Worm (Caenorhabditis elegans) whole organism, L4/young adult: ENCODE data around the gene phy-4.

Experiments
- W03F9.2 ChIP-seq: fragments of 150-350 bp; optimal IDR thresholded peaks from 2 replicates; lab custom pipeline; 2014; ENCODE audit warnings: missing biosample characterization, missing genetic modification characterization
- dao-5 ChIP-seq: sonication (generic microtip); optimal IDR thresholded peaks from 2 replicates; lab custom pipeline; 2016; ENCODE audit warnings: missing genotype, missing genetic modification characterization, moderate library complexity, missing compliant biosample characterization
- him-1 ChIP-seq: sonication (generic microtip); optimal IDR thresholded peaks from 2 replicates; lab custom pipeline; 2016; ENCODE audit warnings: missing genotype, missing genetic modification reagents, missing genetic modification characterization, missing compliant biosample characterization

Gene phy-4

DNA sequence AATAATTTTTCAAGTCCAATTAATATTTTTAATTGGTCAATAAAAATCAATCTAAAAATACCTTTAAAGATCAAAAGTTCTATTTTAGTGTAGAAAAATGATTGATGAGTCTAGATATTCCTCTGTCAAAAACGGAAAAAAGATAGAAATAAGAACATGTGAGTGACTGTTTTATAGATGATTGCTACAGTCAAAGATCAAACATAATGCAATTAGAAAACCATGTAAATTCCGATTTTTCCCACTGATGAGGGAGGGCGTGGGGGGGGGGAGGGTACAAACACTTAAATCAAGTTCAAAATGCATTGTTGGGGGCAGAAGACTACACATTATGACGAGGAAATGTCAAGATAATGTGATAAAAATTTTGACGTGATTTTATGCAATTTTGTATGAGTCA, 12.7 kb upstream of the phy-4 start:
- no peak for TF ChIP-seq W03F9.2 (tag; lab: Kevin White, UChicago)
- no peak for TF ChIP-seq him-1 (tag; lab: Kevin White, UChicago)
- no peak for TF ChIP-seq dao-5

DNA sequence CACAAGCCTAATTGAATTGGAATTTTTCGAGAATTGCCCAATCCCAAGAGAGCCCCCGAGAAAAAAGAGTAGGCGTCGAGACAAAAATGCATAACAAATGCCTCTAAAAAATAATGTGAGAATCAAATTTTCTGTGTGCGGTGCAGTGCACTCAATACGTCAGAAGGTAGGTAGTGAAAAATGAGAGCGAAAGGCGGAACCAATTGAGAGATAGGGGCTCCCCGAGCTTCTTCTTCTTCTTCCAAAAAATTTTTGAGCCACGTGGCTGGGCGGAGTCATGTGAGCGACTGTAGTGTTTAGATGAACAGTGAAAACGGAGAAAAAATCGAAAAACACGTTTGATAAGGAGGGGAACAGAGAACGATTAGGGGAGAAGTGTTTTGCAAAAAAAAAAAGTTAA, 11.1 kb upstream of the phy-4 start:
- TF ChIP-seq W03F9.2 (tag; lab: Kevin White, UChicago) (peak; percentile 43), him-1 (tag; lab: Kevin White, UChicago) (no peak)

DNA sequence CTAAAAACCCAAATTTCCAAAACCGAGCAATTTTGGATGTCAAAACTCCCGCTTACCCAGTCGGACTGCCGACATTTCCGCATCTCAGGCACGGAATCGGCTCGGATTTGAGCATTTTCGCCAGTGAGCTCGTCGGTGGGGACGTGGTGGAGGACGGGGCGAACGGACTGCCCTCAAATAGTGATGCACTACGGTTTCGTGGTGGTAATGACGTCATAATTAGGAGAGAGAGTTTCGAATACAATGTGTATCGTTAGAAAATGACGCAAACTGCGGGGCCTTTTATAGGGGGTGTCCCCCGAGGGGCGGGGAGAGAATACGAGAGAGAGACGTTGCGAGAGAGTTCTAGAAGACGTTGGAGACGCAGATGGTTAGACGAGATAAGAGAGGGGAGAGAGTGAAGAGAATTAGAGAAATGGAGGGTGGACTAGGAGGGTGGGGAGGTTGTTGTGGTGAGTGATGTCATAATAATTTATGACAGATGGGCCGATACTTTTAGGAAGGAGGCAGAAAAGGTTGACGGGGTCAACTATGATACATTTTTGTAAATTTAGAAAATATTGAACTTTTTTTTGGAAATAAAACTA, 9.2 kb upstream of the phy-4 start:
- TF ChIP-seq dao-5, result no peak
- TF ChIP-seq W03F9.2 (tag; lab: Kevin White, UChicago), result peak; percentile 68
- TF ChIP-seq him-1 (tag; lab: Kevin White, UChicago), result peak; percentile 83

DNA sequence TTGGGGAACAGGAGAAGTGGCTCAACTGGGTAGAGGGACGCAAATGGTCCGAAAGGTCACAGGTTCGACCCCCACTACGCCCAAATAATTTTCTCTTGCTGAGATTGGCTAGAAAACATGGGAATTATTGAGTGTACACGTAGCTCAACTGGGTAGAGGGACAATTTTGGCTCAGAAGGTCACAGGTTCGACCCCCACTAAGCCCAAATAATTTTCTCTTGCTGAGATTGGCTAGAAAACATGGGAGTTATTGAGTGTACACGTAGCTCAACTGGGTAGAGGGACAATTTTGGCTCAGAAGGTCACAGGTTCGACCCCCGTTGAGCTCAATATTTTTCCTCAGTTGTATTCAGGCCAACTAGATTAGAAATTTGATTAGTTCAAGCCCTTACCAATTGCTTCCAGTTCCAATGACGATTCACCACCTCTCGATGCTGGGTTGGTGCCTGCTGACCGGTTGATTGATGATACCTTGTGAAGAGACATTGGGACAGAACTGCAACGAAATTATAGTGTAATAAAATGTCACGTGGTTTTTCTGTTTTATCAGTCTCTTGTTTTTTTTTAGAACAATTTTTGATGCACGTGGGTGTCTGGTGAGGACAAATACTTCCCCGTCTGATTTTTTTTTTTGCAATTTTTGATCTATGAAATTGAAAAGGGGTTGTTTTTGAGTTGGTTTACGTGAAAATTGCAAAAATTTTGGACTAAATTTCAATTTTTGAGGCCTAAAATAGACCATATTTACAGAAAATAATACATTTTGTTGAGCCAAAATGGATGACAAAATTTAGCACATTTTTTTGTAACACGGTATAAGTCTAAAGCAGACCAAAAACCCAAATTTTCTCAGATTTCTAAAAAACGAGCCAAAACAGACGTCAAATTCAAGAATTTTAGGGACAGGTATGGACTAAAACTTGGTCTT, 8.2 kb upstream of the phy-4 start:
- TF ChIP-seq W03F9.2 (tag; lab: Kevin White, UChicago), result no peak
- TF ChIP-seq him-1 (tag; lab: Kevin White, UChicago), result no peak
- TF ChIP-seq dao-5, result no peak

DNA sequence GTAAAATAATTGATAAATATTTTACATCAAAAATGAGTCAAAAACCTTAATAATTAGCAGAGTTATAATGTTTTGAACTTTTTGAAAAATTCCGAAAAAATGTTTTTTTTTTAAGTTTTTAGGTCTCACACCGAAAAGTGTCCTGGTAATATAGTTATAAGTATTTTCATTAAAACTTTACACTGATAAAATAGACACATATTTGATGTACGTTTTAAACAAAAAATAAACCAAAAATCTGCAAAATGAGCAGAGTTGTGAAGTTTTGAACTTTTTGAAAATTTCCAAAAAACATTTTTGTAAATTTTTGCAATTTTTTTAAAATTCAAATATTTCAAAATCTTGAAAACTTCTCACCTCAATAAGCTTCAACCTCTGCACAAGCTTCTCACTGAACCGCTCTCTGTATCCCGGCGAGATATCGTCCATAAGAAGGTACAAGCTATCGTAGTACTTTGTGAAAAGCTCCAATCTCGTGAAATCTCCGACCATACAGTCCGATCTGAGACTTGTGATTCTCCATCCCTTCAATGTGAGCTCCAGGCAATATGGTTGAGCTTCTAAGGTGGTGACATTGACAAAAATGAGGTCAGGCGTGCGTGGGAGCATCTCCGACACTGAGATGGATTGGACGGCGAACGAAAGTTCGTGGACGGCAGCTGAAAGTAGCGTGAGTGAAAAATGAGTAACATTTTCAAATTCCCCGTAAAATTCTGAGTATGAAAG, 7.3 kb upstream of the phy-4 start:
- no peak for TF ChIP-seq dao-5
- no peak for TF ChIP-seq him-1 (tag; lab: Kevin White, UChicago)
- no peak for TF ChIP-seq W03F9.2 (tag; lab: Kevin White, UChicago)

DNA sequence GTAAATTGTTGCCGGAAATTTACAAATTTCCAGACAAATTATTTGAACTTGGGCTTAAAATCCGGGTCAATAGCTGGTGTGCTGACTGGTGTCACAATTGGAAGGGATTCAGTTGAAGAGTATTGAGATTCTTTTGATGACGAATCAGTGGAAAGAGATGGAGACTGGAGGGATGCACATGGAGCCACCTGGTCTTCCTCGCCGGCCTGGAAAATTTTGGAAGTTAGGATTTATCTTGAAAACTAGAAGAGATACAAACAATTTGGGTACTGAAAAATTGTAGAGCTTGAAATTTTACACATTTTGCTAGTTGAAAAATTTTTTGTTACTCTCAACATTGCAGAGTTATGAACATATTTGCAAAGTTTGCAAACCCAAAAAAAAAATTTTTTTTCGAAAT, 6.7 kb upstream of the phy-4 start:
- TF ChIP-seq dao-5 (no peak), W03F9.2 (tag; lab: Kevin White, UChicago) (no peak), him-1 (tag; lab: Kevin White, UChicago) (no peak)

DNA sequence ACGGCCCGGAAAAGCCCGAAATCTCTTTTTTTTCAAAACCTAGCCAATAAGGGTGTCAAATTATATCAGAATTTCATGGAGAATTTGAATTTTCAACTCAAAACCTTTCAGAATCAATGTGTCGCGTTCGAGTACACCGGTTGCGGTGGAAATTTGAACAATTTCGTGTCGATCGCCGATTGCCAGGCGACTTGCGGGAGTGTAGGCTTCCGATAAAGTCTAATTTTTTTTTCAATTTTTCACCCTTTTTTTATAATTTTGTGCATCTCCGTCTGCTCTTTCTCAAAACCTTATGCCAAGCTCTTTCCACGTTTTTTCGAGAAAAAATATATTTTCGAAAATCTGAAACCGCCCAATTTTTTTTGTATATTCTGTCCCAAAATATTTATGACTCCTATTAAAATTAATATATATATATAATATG, 6.1 kb upstream of the phy-4 start:
- no peak for TF ChIP-seq dao-5
- no peak for TF ChIP-seq him-1 (tag; lab: Kevin White, UChicago)
- TF ChIP-seq W03F9.2 (tag; lab: Kevin White, UChicago), result no peak

DNA sequence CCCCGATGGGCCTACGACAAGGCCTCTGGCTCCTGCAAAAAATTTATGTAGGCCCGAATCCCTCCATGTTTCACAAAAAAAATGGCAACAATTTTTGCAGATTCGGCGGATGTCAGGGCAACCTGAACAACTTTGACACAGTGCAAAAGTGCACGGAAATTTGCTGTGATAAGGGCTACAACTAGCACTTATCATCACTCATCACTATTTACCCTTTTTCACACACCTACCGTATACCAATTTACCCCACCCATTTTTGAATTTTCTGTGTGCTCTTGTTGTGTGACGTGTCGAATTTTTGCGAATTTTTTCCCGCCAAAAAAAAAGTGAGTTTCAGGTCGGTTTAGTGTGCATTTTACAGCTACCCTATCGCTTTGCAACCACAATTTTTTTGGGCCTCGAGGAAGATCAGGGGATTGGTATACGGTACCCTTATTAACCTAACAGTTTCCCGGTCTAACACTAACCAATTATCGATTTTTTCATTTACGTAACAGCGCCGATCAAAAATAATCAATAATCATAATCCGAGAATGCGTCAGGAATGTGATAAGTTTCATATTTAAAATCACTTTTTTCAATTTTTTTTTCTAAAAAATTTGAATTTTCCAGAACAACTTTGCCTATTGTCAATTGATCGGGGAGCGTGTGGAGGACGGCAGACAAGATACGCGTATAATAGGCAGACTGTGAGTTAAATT, 5.2 kb upstream of the phy-4 start:
- TF ChIP-seq dao-5 (no peak), him-1 (tag; lab: Kevin White, UChicago) (no peak), W03F9.2 (tag; lab: Kevin White, UChicago) (no peak)

DNA sequence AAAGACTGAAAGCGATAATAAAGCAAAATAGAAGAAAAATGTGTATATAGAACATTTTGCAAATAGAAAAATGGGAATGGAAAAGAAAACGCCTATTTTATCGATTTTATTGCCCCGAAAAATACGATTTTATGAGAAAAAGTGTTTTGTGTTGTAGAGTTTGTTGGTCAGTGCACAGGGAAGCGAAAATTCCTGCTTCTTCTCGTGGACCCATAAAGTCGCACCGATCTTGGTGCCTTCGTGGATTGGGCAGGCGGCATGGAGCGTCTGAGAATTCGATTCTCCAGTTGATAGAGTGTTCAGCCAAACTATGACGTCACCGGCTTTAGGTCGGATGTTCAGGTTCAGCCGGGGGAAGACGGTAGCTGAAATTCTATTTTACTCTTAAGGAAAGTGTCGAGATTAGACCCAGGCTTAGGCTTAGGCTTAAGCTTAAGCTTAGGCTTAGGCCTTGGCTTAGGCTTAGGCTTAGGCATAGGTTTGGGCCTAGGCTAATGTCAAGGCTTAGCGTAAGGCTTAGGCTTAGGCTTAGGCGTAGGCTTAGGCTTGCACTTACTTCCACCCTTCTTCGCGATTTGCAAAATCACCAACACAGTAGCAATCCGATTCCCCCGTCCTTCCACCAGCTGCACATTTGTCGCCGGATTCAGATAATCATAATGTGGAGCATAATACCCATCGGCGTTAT, 1.0 kb downstream of the phy-4 start, which contains the start of gene Y43F8B.19:
Gene Y43F8B.19 (minus strand): TSS at position 51 of the 688 bp plus-strand sequence.
- no peak for TF ChIP-seq dao-5
- TF ChIP-seq him-1 (tag; lab: Kevin White, UChicago), result no peak

DNA sequence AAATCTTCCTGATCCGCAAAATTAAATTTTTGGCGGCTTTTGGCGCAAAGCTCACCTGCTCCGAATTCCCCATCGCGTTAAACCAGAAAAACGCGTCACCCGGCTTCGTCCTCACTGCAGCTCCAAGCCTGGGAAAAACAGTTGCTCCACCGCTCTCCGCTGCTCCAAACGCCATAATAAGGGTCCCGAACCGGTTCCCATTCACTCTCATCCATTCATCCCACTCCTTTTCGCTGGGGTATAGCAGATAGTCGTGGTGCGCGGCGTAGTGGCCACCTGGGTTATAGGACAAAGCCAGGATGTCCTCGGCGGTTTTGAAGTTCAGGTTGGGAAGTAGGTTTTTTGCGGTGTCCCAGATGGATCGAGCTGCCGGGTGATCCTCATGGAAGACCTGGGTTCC, 2.5 kb downstream of the phy-4 start:
- TF ChIP-seq W03F9.2 (tag; lab: Kevin White, UChicago), result no peak
- no peak for TF ChIP-seq him-1 (tag; lab: Kevin White, UChicago)
- TF ChIP-seq dao-5, result no peak

DNA sequence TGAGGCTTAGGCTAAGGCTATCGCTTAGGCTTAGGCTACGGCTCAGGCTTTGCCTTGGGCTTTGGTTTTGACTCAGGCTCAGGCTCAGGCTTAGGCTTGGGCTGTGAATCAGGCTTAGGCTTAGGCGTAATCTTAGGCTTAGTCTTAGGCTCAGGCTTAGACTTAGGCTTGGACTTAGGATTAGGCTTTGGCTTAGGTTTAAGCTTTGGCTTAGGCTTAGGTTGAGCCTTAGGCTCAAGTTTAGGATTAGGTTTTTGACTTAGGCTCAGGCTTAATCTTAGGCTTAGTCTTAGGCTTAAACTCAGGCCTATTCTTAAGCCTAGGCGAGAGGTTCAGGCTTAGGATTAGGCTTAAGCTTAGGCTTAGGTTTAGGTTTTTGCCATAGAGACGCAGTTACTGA, 3.1 kb downstream of the phy-4 start:
- TF ChIP-seq W03F9.2 (tag; lab: Kevin White, UChicago), result no peak
- no peak for TF ChIP-seq him-1 (tag; lab: Kevin White, UChicago)
- no peak for TF ChIP-seq dao-5

DNA sequence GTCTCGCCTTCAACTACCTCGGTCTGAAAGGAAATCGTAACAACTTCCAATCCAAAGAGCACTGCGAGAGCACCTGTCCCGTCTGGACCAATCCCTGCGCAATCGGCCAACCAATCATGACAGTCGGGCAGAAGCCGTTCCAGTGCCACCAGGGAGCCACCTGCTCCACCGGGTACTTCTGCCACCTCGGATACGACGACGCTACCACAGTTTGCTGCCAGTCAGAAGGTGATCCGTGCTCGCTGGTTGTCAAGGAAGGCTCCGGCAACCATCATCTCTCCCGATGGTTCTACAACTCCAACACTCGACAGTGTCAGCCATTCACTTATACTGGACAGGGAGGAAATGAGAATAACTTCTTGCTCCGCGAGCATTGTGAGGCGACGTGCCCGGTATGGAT, 4.4 kb downstream of the phy-4 start:
- TF ChIP-seq dao-5, result no peak
- no peak for TF ChIP-seq W03F9.2 (tag; lab: Kevin White, UChicago)
- TF ChIP-seq him-1 (tag; lab: Kevin White, UChicago), result no peak
